Worm (Caenorhabditis elegans) whole organism, L4 larva: ENCODE measurements around the gene prx-5.

ENCODE experiments used
- R02D3.7 ChIP-seq: fragments of 150-350 bp; sonication (generic microtip); optimal IDR thresholded peaks from 3 replicates; lab custom pipeline; 2014; ENCODE audit warnings: missing biosample characterization, missing genetic modification characterization
- T20F7.1 ChIP-seq: fragments of 200-800 bp; sonication (Bioruptor generic); optimal IDR thresholded peaks from 2 replicates; lab custom pipeline; 2018; ENCODE audit warnings: mild to moderate bottlenecking, missing genetic modification characterization, missing compliant biosample characterization
- Y5F2A.4 ChIP-seq: fragments of 200-800 bp; sonication (Bioruptor generic); optimal IDR thresholded peaks from 2 replicates; lab custom pipeline; 2018; ENCODE audit warnings: mild to moderate bottlenecking, missing genetic modification characterization, missing compliant biosample characterization
- aha-1 ChIP-seq: fragments of 150-350 bp; peaks from one replicate; lab custom pipeline; 2014; ENCODE audit warnings: missing biosample characterization, missing genetic modification characterization
- ama-1 ChIP-seq: fragments of 150-350 bp; optimal IDR thresholded peaks from 2 replicates; lab custom pipeline; 2014; ENCODE audit warnings: inconsistent platforms, mixed read lengths
- arid-1 ChIP-seq: fragments of 200-800 bp; sonication (Bioruptor generic); conservative IDR thresholded peaks from 2 replicates; pipeline ENCODE4 v1.3.6; 2022; ENCODE audit warnings: missing genetic modification reagents, missing genetic modification characterization, missing compliant biosample characterization
- ceh-44 ChIP-seq: fragments of 200-800 bp; sonication (Bioruptor generic); IDR thresholded peaks from 2 replicates; pipeline ENCODE4 v1.3.6; 2022; ENCODE audit warnings: missing genetic modification reagents, missing genetic modification characterization, missing compliant biosample characterization
- ctbp-1 ChIP-seq: fragments of 200-800 bp; sonication (Bioruptor generic); IDR thresholded peaks from 2 replicates; pipeline ENCODE4 v1.3.6; 2022; ENCODE audit warnings: missing genetic modification reagents, missing genetic modification characterization, missing compliant biosample characterization
- daf-16 ChIP-seq, 3 experiments: sonication (generic microtip); optimal IDR thresholded peaks; 2 replicates each; lab custom pipeline; 2016 to 2017; ENCODE audit warnings: missing genetic modification characterization in 3 of 3, missing genetic modification reagents in 3 of 3, mild to moderate bottlenecking in 2 of 3, missing compliant biosample characterization in 2 of 3, missing biosample characterization in 1 of 3, moderate library complexity in 1 of 3
- daf-19 ChIP-seq: fragments of 200-800 bp; sonication (Bioruptor generic); conservative IDR thresholded peaks from 2 replicates; pipeline ENCODE4 v1.3.6; 2022; ENCODE audit warnings: missing genetic modification characterization, missing compliant biosample characterization
- dmd-8 ChIP-seq: fragments of 200-800 bp; sonication (Bioruptor generic); IDR thresholded peaks from 2 replicates; pipeline ENCODE4 v1.3.6; 2022; ENCODE audit warnings: missing genetic modification characterization, missing compliant biosample characterization
- egl-43 ChIP-seq: fragments of 200-800 bp; sonication (Bioruptor generic); IDR thresholded peaks from 2 replicates; pipeline ENCODE4 v1.3.6; 2022; ENCODE audit warnings: missing genetic modification reagents, missing genetic modification characterization, missing compliant biosample characterization
- hif-1 ChIP-seq, 2 experiments: sonication (generic microtip); optimal IDR thresholded peaks; 2 replicates each; lab custom pipeline; 2016 to 2017; ENCODE audit warnings: missing compliant biosample characterization in 2 of 2, missing genetic modification characterization in 2 of 2, missing genetic modification reagents in 2 of 2, missing genotype in 2 of 2, mild to moderate bottlenecking in 1 of 2
- hlh-11 ChIP-seq: fragments of 200-800 bp; sonication (Bioruptor generic); optimal IDR thresholded peaks from 2 replicates; lab custom pipeline; 2018; ENCODE audit warnings: mild to moderate bottlenecking, missing genetic modification characterization, missing compliant biosample characterization
- hlh-30 ChIP-seq: sonication (generic microtip); optimal IDR thresholded peaks from 2 replicates; lab custom pipeline; 2017; ENCODE audit warnings: antibody characterized with exemption, mild to moderate bottlenecking, missing genetic modification characterization, missing compliant biosample characterization; ENCODE audit not compliant: insufficient read depth
- jun-1 ChIP-seq: fragments of 150-350 bp; optimal IDR thresholded peaks from 2 replicates; lab custom pipeline; 2014; ENCODE audit warnings: missing biosample characterization, missing genetic modification reagents, missing genetic modification characterization
- lim-7 ChIP-seq: fragments of 200-800 bp; sonication (Bioruptor generic); IDR thresholded peaks from 2 replicates; pipeline ENCODE4 v1.3.6; 2022; ENCODE audit warnings: missing genetic modification characterization, missing compliant biosample characterization
- lin-1 ChIP-seq: fragments of 200-800 bp; sonication (Bioruptor generic); IDR thresholded peaks from 2 replicates; pipeline ENCODE4 v1.3.6; 2022; ENCODE audit warnings: missing genetic modification reagents, missing genetic modification characterization, missing compliant biosample characterization
- lin-39 ChIP-seq: fragments of 150-350 bp; optimal IDR thresholded peaks from 2 replicates; lab custom pipeline; 2014; ENCODE audit warnings: missing biosample characterization, missing genetic modification reagents, missing genetic modification characterization
- lir-3 ChIP-seq: sonication (generic microtip); optimal IDR thresholded peaks from 2 replicates; lab custom pipeline; 2016; ENCODE audit warnings: mild to moderate bottlenecking, missing genetic modification characterization, missing compliant biosample characterization
- mdl-1 ChIP-seq, 2 experiments: fragments of 150-350 bp in 1 of 2; sonication (generic microtip) in 1 of 2; optimal IDR thresholded peaks; 2 replicates each; lab custom pipeline; 2014 to 2017; ENCODE audit warnings: missing biosample characterization in 2 of 2, missing genetic modification characterization in 2 of 2
- mes-2 ChIP-seq: sonication (generic microtip); optimal IDR thresholded peaks from 2 replicates; lab custom pipeline; 2016; ENCODE audit warnings: missing genotype, mild to moderate bottlenecking, missing genetic modification characterization, missing compliant biosample characterization; ENCODE audit not compliant: poor library complexity, severe bottlenecking
- mxl-3 ChIP-seq: fragments of 200-800 bp; sonication (Bioruptor generic); optimal IDR thresholded peaks from 2 replicates; lab custom pipeline; 2018; ENCODE audit warnings: mild to moderate bottlenecking, missing genetic modification characterization, missing compliant biosample characterization
- nhr-10 ChIP-seq: fragments of 150-350 bp; optimal IDR thresholded peaks from 2 replicates; lab custom pipeline; 2014; ENCODE audit warnings: missing biosample characterization, missing genetic modification characterization
- nhr-237 ChIP-seq: sonication (generic microtip); optimal IDR thresholded peaks from 2 replicates; lab custom pipeline; 2017; ENCODE audit warnings: missing biosample characterization, missing genetic modification characterization
- nhr-25 ChIP-seq: sonication (generic microtip); optimal IDR thresholded peaks from 2 replicates; lab custom pipeline; 2017; ENCODE audit warnings: missing genetic modification characterization, mild to moderate bottlenecking, missing compliant biosample characterization, antibody characterized with exemption, moderate library complexity, borderline replicate concordance; ENCODE audit not compliant: insufficient read depth
- nhr-28 ChIP-seq: fragments of 150-350 bp; optimal IDR thresholded peaks from 2 replicates; lab custom pipeline; 2014; ENCODE audit warnings: missing biosample characterization, missing genetic modification characterization
- nhr-48 ChIP-seq: sonication (generic microtip); optimal IDR thresholded peaks from 2 replicates; lab custom pipeline; 2016; ENCODE audit warnings: mild to moderate bottlenecking, missing genetic modification characterization, missing compliant biosample characterization
- nhr-76 ChIP-seq: fragments of 150-350 bp; optimal IDR thresholded peaks from 2 replicates; lab custom pipeline; 2014; ENCODE audit warnings: missing biosample characterization, missing genetic modification characterization
- sdz-12 ChIP-seq: fragments of 200-800 bp; sonication (Bioruptor generic); optimal IDR thresholded peaks from 2 replicates; lab custom pipeline; 2018; ENCODE audit warnings: mild to moderate bottlenecking, missing genetic modification characterization, missing compliant biosample characterization
- snpc-4 ChIP-seq: fragments of 150-350 bp; optimal IDR thresholded peaks from 2 replicates; lab custom pipeline; 2014; ENCODE audit warnings: missing biosample characterization, missing genetic modification characterization
- spr-1 ChIP-seq: sonication (generic microtip); optimal IDR thresholded peaks from 2 replicates; lab custom pipeline; 2016; ENCODE audit warnings: mild to moderate bottlenecking, missing genetic modification characterization, missing compliant biosample characterization
- spr-3 ChIP-seq: fragments of 200-800 bp; sonication (Bioruptor generic); optimal IDR thresholded peaks from 2 replicates; lab custom pipeline; 2018; ENCODE audit warnings: mild to moderate bottlenecking, missing genetic modification characterization, missing compliant biosample characterization
- unc-130 ChIP-seq: sonication (generic microtip); optimal IDR thresholded peaks from 2 replicates; lab custom pipeline; 2016; ENCODE audit warnings: missing genetic modification reagents, missing genetic modification characterization, missing compliant biosample characterization
- unc-62 ChIP-seq, 3 experiments: fragments of 150-350 bp in 1 of 3; sonication (generic microtip); optimal IDR thresholded peaks in 2 of 3; peaks in 1 of 3; 1 replicate in 1 of 3; 2 replicates in 2 of 3; lab custom pipeline; 2014 to 2017; ENCODE audit warnings: missing biosample characterization in 3 of 3, missing genetic modification characterization in 3 of 3, missing genetic modification reagents in 3 of 3, missing genotype in 1 of 3
- zfp-2 ChIP-seq: sonication (generic microtip); optimal IDR thresholded peaks from 2 replicates; lab custom pipeline; 2016; ENCODE audit warnings: mild to moderate bottlenecking, missing genetic modification characterization, missing compliant biosample characterization
- ztf-11 ChIP-seq: fragments of 150-350 bp; optimal IDR thresholded peaks from 2 replicates; lab custom pipeline; 2014; ENCODE audit warnings: missing biosample characterization, missing genetic modification characterization
- ztf-7 ChIP-seq: fragments of 150-350 bp; optimal IDR thresholded peaks from 2 replicates; lab custom pipeline; 2014; ENCODE audit warnings: missing biosample characterization, missing genetic modification characterization

prx-5 gene

ce11 chrII:8748638-8749037, 44.0 kb downstream of the prx-5 start:
- TF ChIP-seq lir-3 (tag; lab: Kevin White, UChicago) (no peak), nhr-76 (tag; lab: Kevin White, UChicago) (no peak), lin-1 (GFP tag; lab: Robert Waterston, UW) (no peak), lim-7 (no peak), sdz-12 (GFP tag; lab: Kevin White, UChicago) (no peak), unc-130 (GFP tag; lab: Kevin White, UChicago) (no peak), arid-1 (GFP tag; lab: Robert Waterston, UW) (no peak), daf-19 (GFP tag; lab: Robert Waterston, UW) (no peak), ama-1 (lab: Kevin White, UChicago) (no peak), hlh-30 (tag; lab: Kevin White, UChicago) (no peak), ctbp-1 (no peak), spr-3 (GFP tag; lab: Kevin White, UChicago) (no peak), nhr-25 (tag; lab: Kevin White, UChicago) (no peak), T20F7.1 (no peak), zfp-2 (tag; lab: Kevin White, UChicago) (no peak)

- TF ChIP-seq hlh-11 (tag; lab: Kevin White, UChicago) (peak; percentile 40), mxl-3 (GFP tag; lab: Kevin White, UChicago) (peak; percentile 18), lin-39 (no peak), unc-62 (GFP tag; optimal IDR thresholded peaks at IDR 0.05 in 1 of 2; lab: Kevin White, UChicago) (peak in 1 of 2 experiments; percentile 66), unc-62 (tag; optimal IDR thresholded peaks at IDR 0.05; lab: Kevin White, UChicago) (no peak)
These were observed 44.5 kb downstream of the prx-5 start for ce11 chrII:8749084-8749483.

DNA sequence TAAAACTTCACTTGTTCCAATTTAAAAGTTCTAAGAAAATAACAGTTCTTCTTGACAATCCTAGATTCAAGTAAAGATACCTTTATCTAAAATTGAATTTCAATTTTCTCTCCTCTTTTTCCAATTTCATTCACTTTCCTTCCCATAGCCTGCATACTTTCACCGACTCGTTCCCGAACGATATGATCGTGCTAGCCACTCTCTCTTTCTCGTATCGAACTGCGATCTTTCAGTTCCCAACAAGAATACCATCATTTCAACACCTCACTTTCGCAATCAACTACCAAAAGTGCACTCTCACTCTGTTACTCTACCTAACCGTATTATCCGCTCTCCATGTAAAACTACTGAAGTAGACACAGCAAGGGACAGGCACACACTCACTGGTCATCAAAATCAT, 45.4 kb downstream of the prx-5 start:
- TF ChIP-seq dmd-8 (GFP tag; lab: Robert Waterston, UW) (no peak), lin-39 (no peak), ztf-7 (no peak), Y5F2A.4 (GFP tag; lab: Kevin White, UChicago) (no peak), lim-7 (no peak), nhr-237 (tag; lab: Kevin White, UChicago) (no peak), hif-1 (tag; optimal IDR thresholded peaks at IDR 0.05; lab: Kevin White, UChicago) (no peak), spr-1 (tag; lab: Kevin White, UChicago) (no peak), snpc-4 (no peak), nhr-10 (tag; lab: Kevin White, UChicago) (no peak), R02D3.7 (tag; lab: Kevin White, UChicago) (no peak), mes-2 (no peak), arid-1 (GFP tag; lab: Robert Waterston, UW) (no peak), ceh-44 (GFP tag; lab: Robert Waterston, UW) (no peak), egl-43 (GFP tag; lab: Robert Waterston, UW) (no peak), ztf-11 (tag; lab: Kevin White, UChicago) (no peak)

DNA sequence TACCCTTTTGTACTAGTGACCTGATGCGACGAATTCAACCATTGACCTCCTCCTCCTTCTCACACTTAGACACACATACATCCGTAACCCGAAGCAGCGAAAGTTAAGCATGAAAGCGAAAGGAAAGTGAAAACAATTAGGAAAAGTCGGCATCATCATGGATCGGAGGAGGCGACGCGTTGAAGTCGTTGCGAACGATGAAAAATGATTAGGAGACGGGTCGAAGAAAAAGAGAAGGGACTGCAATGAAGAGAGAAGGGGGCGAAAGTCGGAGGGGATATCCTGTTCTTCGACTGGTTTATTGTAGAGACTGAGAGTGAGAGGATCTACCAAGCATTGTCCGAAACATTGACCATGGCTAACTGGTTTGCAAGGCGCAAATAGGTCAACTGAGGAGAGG, 46.4 kb downstream of the prx-5 start:
- TF ChIP-seq unc-62 (GFP tag; optimal IDR thresholded peaks at IDR 0.05 in 1 of 2; lab: Kevin White, UChicago) (peak in 1 of 2 experiments; percentile 47), unc-62 (tag; optimal IDR thresholded peaks at IDR 0.05; lab: Kevin White, UChicago) (no peak), mxl-3 (GFP tag; lab: Kevin White, UChicago) (peak; percentile 46), mdl-1 (tag; optimal IDR thresholded peaks at IDR 0.05; lab: Kevin White, UChicago) (peak in 1 of 2 experiments; percentile 63), hlh-11 (tag; lab: Kevin White, UChicago) (peak; percentile 66), daf-16 (GFP tag; optimal IDR thresholded peaks at IDR 0.05; lab: Kevin White, UChicago) (no peak), daf-16 (tag; optimal IDR thresholded peaks at IDR 0.05; lab: Kevin White, UChicago) (no peak), aha-1 (tag; lab: Kevin White, UChicago) (peak; percentile 92), nhr-48 (tag; lab: Kevin White, UChicago) (peak; percentile 55), nhr-25 (tag; lab: Kevin White, UChicago) (no peak), jun-1 (tag; lab: Kevin White, UChicago) (no peak), nhr-28 (tag; lab: Kevin White, UChicago) (peak; percentile 35)
- TF ChIP-seq, all 104 proteins: peak for 7
